Worm (Caenorhabditis elegans): ENCODE data around the gene frpr-5.

The frpr-5 gene

DNA sequence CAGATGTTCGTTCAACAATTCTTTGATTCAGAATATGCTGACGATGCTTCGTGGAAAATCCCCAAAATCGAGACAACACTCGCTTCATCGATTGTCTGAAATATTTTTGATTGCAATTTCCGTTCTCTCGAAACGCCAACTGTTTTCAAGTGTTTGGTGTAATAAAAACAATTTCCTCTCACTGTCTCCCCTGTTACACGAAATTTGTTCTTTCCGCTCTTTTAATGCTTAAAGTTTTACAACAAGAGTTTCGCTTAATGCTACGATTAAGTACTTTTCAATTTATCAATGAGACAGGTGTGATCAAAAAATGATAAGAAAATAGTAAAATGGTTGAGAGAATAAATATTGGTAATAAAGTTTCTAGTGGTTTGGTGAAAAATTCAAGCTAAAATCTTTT lies 20.4 kb upstream of the frpr-5 start, which contains the start of gene C56A3.6:
Gene C56A3.6, minus strand, starts transcription at position 101 of the 400 bp plus-strand sequence.
- TF ChIP-seq aly-2 (tag; optimal IDR thresholded peaks at IDR 0.05) (no peak), nhr-85 (tag) (no peak), pag-3 (tag; optimal IDR thresholded peaks at IDR 0.05; ENCODE audit: borderline replicate concordance, insufficient read depth) (no peak), egl-13 (tag; optimal IDR thresholded peaks at IDR 0.05) (no peak), nhr-237 (tag; optimal IDR thresholded peaks at IDR 0.05) (no peak), mep-1 (tag; optimal IDR thresholded peaks at IDR 0.05) (no peak), nhr-11 (tag; optimal IDR thresholded peaks at IDR 0.05) (no peak)

DNA sequence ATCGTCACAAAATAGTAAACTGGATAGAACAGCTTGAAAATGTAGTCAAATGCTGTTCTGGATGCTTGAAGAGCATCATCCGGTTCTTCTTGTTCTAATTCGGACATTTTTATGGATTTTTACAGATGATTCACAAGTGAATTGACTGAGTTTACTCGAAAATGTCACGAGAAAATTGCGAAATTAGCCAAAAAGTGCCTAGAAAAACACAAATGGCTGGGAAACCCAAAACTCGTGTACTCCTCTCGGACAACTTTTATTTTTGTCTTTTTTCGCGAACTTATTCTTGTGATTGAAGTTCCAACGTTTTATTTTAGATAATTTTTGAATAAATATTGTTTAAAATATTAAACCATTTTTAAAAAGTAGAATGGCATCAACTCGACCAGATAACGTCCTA lies 15.7 kb upstream of the frpr-5 start, which contains the start of the genes C56A3.4 and C56A3.5:
Gene C56A3.4, minus strand, starts transcription at position 154 of the 400 bp plus-strand sequence.
Gene C56A3.5, plus strand, starts transcription at position 367 of the 400 bp plus-strand sequence.
- peak; percentile 19 to 60 (median 39) for TF ChIP-seq ceh-82 (tag; optimal IDR thresholded peaks at IDR 0.05)
- peak; percentile 65 for TF ChIP-seq nhr-19 (GFP tag; conservative IDR thresholded peaks at IDR 0.05)
- no peak for TF ChIP-seq aha-1 (tag; optimal IDR thresholded peaks at IDR 0.05)
- TF ChIP-seq nhr-11 (tag; optimal IDR thresholded peaks at IDR 0.05), result no peak
- peak; percentile 73 for TF ChIP-seq nhr-47 (tag; optimal IDR thresholded peaks at IDR 0.05)
- peak; percentile 57 for TF ChIP-seq nhr-90 (tag; optimal IDR thresholded peaks at IDR 0.05; ENCODE audit: poor library complexity)
- peak; percentile 17 for TF ChIP-seq F16B12.6 (tag; optimal IDR thresholded peaks at IDR 0.05)
- TF ChIP-seq lir-3 (tag; optimal IDR thresholded peaks at IDR 0.05; ENCODE audit: poor library complexity), result peak; percentile 88
- no peak for TF ChIP-seq vab-15 (tag; optimal IDR thresholded peaks at IDR 0.05)
- no peak for TF ChIP-seq mab-9 (GFP tag; IDR thresholded peaks at IDR 0.05)
- peak; percentile 24 for TF ChIP-seq C16A3.4 (tag; optimal IDR thresholded peaks at IDR 0.05)
- TF ChIP-seq fos-1 (tag; optimal IDR thresholded peaks at IDR 0.05), result peak; percentile 8
- peak; percentile 74 for TF ChIP-seq nhr-71 (tag; optimal IDR thresholded peaks at IDR 0.05)
- TF ChIP-seq fkh-8 (tag; optimal IDR thresholded peaks at IDR 0.05), result peak; percentile 68
- peak in 1 of 2 experiments; percentile 72 for TF ChIP-seq ztf-11 (tag; optimal IDR thresholded peaks at IDR 0.05)
- peak; percentile 20 for TF ChIP-seq blmp-1 (tag; optimal IDR thresholded peaks at IDR 0.05)
- TF ChIP-seq lin-14 (GFP tag; optimal IDR thresholded peaks at IDR 0.05), result peak; percentile 70
- TF ChIP-seq alr-1 (tag; optimal IDR thresholded peaks at IDR 0.05; ENCODE audit: borderline replicate concordance), result no peak
- TF ChIP-seq unc-98 (GFP tag; IDR thresholded peaks at IDR 0.05), result peak; percentile 24; the same call in 1 of the 2 replicates
- TF ChIP-seq jun-1 (tag; optimal IDR thresholded peaks at IDR 0.05), result peak; percentile 27
- TF ChIP-seq efl-3 (GFP tag; optimal IDR thresholded peaks at IDR 0.05), result no peak
- TF ChIP-seq rnt-1 (tag; optimal IDR thresholded peaks at IDR 0.05), result peak; percentile 94
- TF ChIP-seq egl-13 (tag; optimal IDR thresholded peaks at IDR 0.05), result peak; percentile 59
- TF ChIP-seq pqm-1 (tag; optimal IDR thresholded peaks at IDR 0.05), result no peak
- no peak for TF ChIP-seq mef-2 (tag; optimal IDR thresholded peaks at IDR 0.05)
- no peak for TF ChIP-seq unc-30 (tag; optimal IDR thresholded peaks at IDR 0.05)
- TF ChIP-seq elt-2 (tag; optimal IDR thresholded peaks at IDR 0.05), result peak; percentile 32
- TF ChIP-seq pag-3 (tag; optimal IDR thresholded peaks at IDR 0.05; ENCODE audit: borderline replicate concordance, insufficient read depth), result no peak
- peak; percentile 49 for TF ChIP-seq snpc-4 (tag; optimal IDR thresholded peaks at IDR 0.05)
- TF ChIP-seq ama-1 (optimal IDR thresholded peaks at IDR 0.05), result no peak
- no peak for TF ChIP-seq hpl-2 (GFP tag; optimal IDR thresholded peaks at IDR 0.05)
- TF ChIP-seq C34B4.2 (tag; optimal IDR thresholded peaks at IDR 0.05), result no peak
- no peak for TF ChIP-seq tlp-1 (tag; optimal IDR thresholded peaks at IDR 0.05)
- peak; percentile 38 for TF ChIP-seq sox-4 (tag; optimal IDR thresholded peaks at IDR 0.05)
- TF ChIP-seq lin-35 (GFP tag; optimal IDR thresholded peaks at IDR 0.05), result peak; percentile 73
- TF ChIP-seq hlh-4 (tag; optimal IDR thresholded peaks at IDR 0.05), result no peak
- peak; percentile 8 for TF ChIP-seq C04F5.9 (tag; optimal IDR thresholded peaks at IDR 0.05)
- no peak for TF ChIP-seq hlh-17 (GFP tag; optimal IDR thresholded peaks at IDR 0.05; ENCODE audit: borderline replicate concordance)
- TF ChIP-seq elt-3 (tag; optimal IDR thresholded peaks at IDR 0.05), result peak in 1 of 6 experiments; percentile 9
- no peak for TF ChIP-seq nhr-28 (tag; optimal IDR thresholded peaks at IDR 0.05)
- TF ChIP-seq tbx-2 (tag; optimal IDR thresholded peaks at IDR 0.05), result peak; percentile 62
- peak; percentile 62 for TF ChIP-seq isw-1 (GFP tag; IDR thresholded peaks at IDR 0.05)
- TF ChIP-seq lin-15B (tag; optimal IDR thresholded peaks at IDR 0.05), result peak; percentile 48
- TF ChIP-seq grh-1 (GFP tag; IDR thresholded peaks at IDR 0.05), result no peak
- no peak for TF ChIP-seq nhr-12 (tag; optimal IDR thresholded peaks at IDR 0.05)
- peak; percentile 27 for TF ChIP-seq unc-86 (tag; optimal IDR thresholded peaks at IDR 0.05)
- TF ChIP-seq unc-130 (tag; optimal IDR thresholded peaks at IDR 0.05), result no peak
